Fruit fly (Drosophila melanogaster) whole organism, embryonic: ENCODE results near the gene AP-1sigma.
A peak's percentile ranks its signal among the peaks of the same experiment; 100 is the strongest.

Source experiments
- Adf1 ChIP-seq: fragments of 200-800 bp; sonication (Bioruptor generic); IDR thresholded peaks from 2 replicates; pipeline ENCODE4 v1.3.6; 2022; ENCODE audit warnings: missing biosample characterization, missing genetic modification characterization
- B-H1 ChIP-seq: fragments of 200-800 bp; sonication (Bioruptor generic); IDR thresholded peaks from 3 replicates; pipeline ENCODE4 v1.3.6; 2022; ENCODE audit warnings: missing biosample characterization, missing genetic modification characterization
- B-H2 ChIP-seq: fragments of 200-800 bp; sonication (Bioruptor generic); optimal IDR thresholded peaks from 2 replicates; lab custom pipeline; 2018; ENCODE audit warnings: missing biosample characterization, mild to moderate bottlenecking, missing genetic modification characterization
- CG10959 ChIP-seq: fragments of 200-800 bp; sonication (Bioruptor generic); IDR thresholded peaks from 2 replicates; pipeline ENCODE4 v1.3.6; 2022; ENCODE audit warnings: missing biosample characterization, missing genetic modification characterization
- CG12071 ChIP-seq: fragments of 200-800 bp; sonication (Bioruptor generic); optimal IDR thresholded peaks from 3 replicates; lab custom pipeline; 2018; ENCODE audit warnings: missing biosample characterization, mild to moderate bottlenecking, missing genetic modification characterization
- CG12104 ChIP-seq: fragments of 200-800 bp; sonication (Bioruptor generic); optimal IDR thresholded peaks from 3 replicates; lab custom pipeline; 2016; ENCODE audit warnings: missing biosample characterization, missing genetic modification characterization
- CG12219 ChIP-seq: fragments of 200-800 bp; sonication (Bioruptor generic); optimal IDR thresholded peaks from 3 replicates; lab custom pipeline; 2018; ENCODE audit warnings: missing biosample characterization, mild to moderate bottlenecking, missing genetic modification characterization
- CG14860 ChIP-seq: fragments of 200-800 bp; sonication (Bioruptor generic); IDR thresholded peaks from 3 replicates; pipeline ENCODE4 v1.3.6; 2022; ENCODE audit warnings: missing biosample characterization, missing genetic modification characterization; ENCODE audit not compliant: partially characterized antibody
- CG16779 ChIP-seq: fragments of 200-800 bp; sonication (Bioruptor generic); IDR thresholded peaks from 2 replicates; pipeline ENCODE4 v1.3.6; 2022; ENCODE audit warnings: missing biosample characterization, missing genetic modification characterization
- CG16863 ChIP-seq: fragments of 200-800 bp; sonication (Bioruptor generic); optimal IDR thresholded peaks from 3 replicates; lab custom pipeline; 2016; ENCODE audit warnings: missing biosample characterization, missing genetic modification characterization
- CG17328 ChIP-seq: fragments of 200-800 bp; sonication (Bioruptor generic); IDR thresholded peaks from 2 replicates; pipeline ENCODE4 v1.3.6; 2022; ENCODE audit warnings: missing biosample characterization, missing genetic modification characterization
- CG17359 ChIP-seq: fragments of 200-800 bp; sonication (Bioruptor generic); optimal IDR thresholded peaks from 3 replicates; lab custom pipeline; 2018; ENCODE audit warnings: missing biosample characterization, mild to moderate bottlenecking, missing genetic modification characterization, moderate library complexity
- CG17568 ChIP-seq: fragments of 200-800 bp; sonication (Bioruptor generic); optimal IDR thresholded peaks from 2 replicates; lab custom pipeline; 2018; ENCODE audit warnings: missing biosample characterization, mild to moderate bottlenecking, missing genetic modification characterization, moderate library complexity
- CG17912 ChIP-seq: fragments of 200-800 bp; sonication (Bioruptor generic); optimal IDR thresholded peaks from 2 replicates; lab custom pipeline; 2018; ENCODE audit warnings: missing biosample characterization, mild to moderate bottlenecking, missing genetic modification characterization
- CG2120 ChIP-seq: fragments of 200-800 bp; sonication (Bioruptor generic); optimal IDR thresholded peaks from 3 replicates; lab custom pipeline; 2016; ENCODE audit warnings: missing biosample characterization, missing genetic modification characterization
- CG34376 ChIP-seq: fragments of 200-800 bp; sonication (Bioruptor generic); optimal IDR thresholded peaks from 2 replicates; lab custom pipeline; 2018; ENCODE audit warnings: missing biosample characterization, mild to moderate bottlenecking, missing genetic modification characterization
- CG3995 ChIP-seq: fragments of 200-800 bp; sonication (Bioruptor generic); optimal IDR thresholded peaks from 3 replicates; lab custom pipeline; 2016; ENCODE audit warnings: missing biosample characterization, missing genetic modification characterization
- CG4282 ChIP-seq: fragments of 200-800 bp; sonication (Bioruptor generic); optimal IDR thresholded peaks from 2 replicates; lab custom pipeline; 2016; ENCODE audit warnings: missing biosample characterization, missing genetic modification characterization
- CG4404 ChIP-seq: fragments of 200-800 bp; sonication (Bioruptor generic); IDR thresholded peaks from 2 replicates; pipeline ENCODE4 v1.3.6; 2022; ENCODE audit warnings: missing biosample characterization, missing genetic modification characterization
- CG4707 ChIP-seq: fragments of 200-800 bp; sonication (Bioruptor generic); optimal IDR thresholded peaks from 2 replicates; lab custom pipeline; 2018; ENCODE audit warnings: missing biosample characterization, mild to moderate bottlenecking, missing genetic modification characterization, moderate library complexity
- CG4820 ChIP-seq: fragments of 200-800 bp; sonication (Bioruptor generic); optimal IDR thresholded peaks from 3 replicates; lab custom pipeline; 2016; ENCODE audit warnings: missing biosample characterization, missing genetic modification characterization
- CG6791 ChIP-seq: fragments of 200-800 bp; sonication (Bioruptor generic); IDR thresholded peaks from 3 replicates; pipeline ENCODE4 v1.3.6; 2022; ENCODE audit warnings: missing biosample characterization, missing genetic modification characterization; ENCODE audit not compliant: partially characterized antibody
- CG9609 ChIP-seq: fragments of 200-800 bp; sonication (Bioruptor generic); optimal IDR thresholded peaks from 3 replicates; lab custom pipeline; 2016; ENCODE audit warnings: missing biosample characterization, missing genetic modification characterization
- CG9727 ChIP-seq: fragments of 200-800 bp; sonication (Bioruptor generic); optimal IDR thresholded peaks from 3 replicates; lab custom pipeline; 2017; ENCODE audit warnings: missing biosample characterization, mild to moderate bottlenecking, missing genetic modification characterization
- CoRest ChIP-seq: fragments of 200-800 bp; sonication (Bioruptor generic); optimal IDR thresholded peaks from 3 replicates; lab custom pipeline; 2018; ENCODE audit warnings: missing biosample characterization, mild to moderate bottlenecking, missing genetic modification characterization, moderate library complexity
- D19A ChIP-seq: fragments of 200-800 bp; optimal IDR thresholded peaks from 3 replicates; lab custom pipeline; 2019; ENCODE audit warnings: missing biosample characterization, mild to moderate bottlenecking, missing genetic modification characterization, moderate library complexity
- Deaf1 ChIP-seq: fragments of 200-800 bp; optimal IDR thresholded peaks from 3 replicates; lab custom pipeline; 2019; ENCODE audit warnings: missing biosample characterization, mild to moderate bottlenecking, missing genetic modification characterization, moderate library complexity
- Dll ChIP-seq: fragments of 200-800 bp; sonication (Bioruptor generic); IDR thresholded peaks from 4 replicates; pipeline ENCODE4 v1.3.6; 2022; ENCODE audit warnings: missing biosample characterization, missing genetic modification characterization; ENCODE audit not compliant: partially characterized antibody
- Drgx ChIP-seq: fragments of 200-800 bp; sonication (Bioruptor generic); IDR thresholded peaks from 2 replicates; pipeline ENCODE4 v1.3.6; 2022; ENCODE audit warnings: missing biosample characterization, missing genetic modification characterization
- Fer3 ChIP-seq: fragments of 200-800 bp; sonication (Bioruptor generic); optimal IDR thresholded peaks from 2 replicates; lab custom pipeline; 2018; ENCODE audit warnings: missing biosample characterization, mild to moderate bottlenecking, missing genetic modification characterization, moderate library complexity
- Hand ChIP-seq: fragments of 200-800 bp; sonication (Bioruptor generic); optimal IDR thresholded peaks from 2 replicates; lab custom pipeline; 2017; ENCODE audit warnings: mild to moderate bottlenecking, missing biosample characterization, missing genetic modification reagents, missing genetic modification characterization
- Hr3 ChIP-seq: fragments of 200-800 bp; sonication (Bioruptor generic); optimal IDR thresholded peaks from 3 replicates; lab custom pipeline; 2016; ENCODE audit warnings: missing biosample characterization, missing genetic modification characterization
- Hr78 ChIP-seq, 2 experiments: fragments of 200-800 bp in 1 of 2; fragments of >200 bp in 1 of 2; sonication (Bioruptor generic) in 1 of 2; optimal IDR thresholded peaks; 2 replicates each; lab custom pipeline; 2017 to 2019; ENCODE audit warnings: missing biosample characterization in 2 of 2, missing genetic modification characterization in 2 of 2, mild to moderate bottlenecking in 1 of 2, moderate library complexity in 1 of 2
- MESR4 ChIP-seq: fragments of 200-800 bp; sonication (Bioruptor generic); optimal IDR thresholded peaks from 2 replicates; lab custom pipeline; 2018; ENCODE audit warnings: missing biosample characterization, mild to moderate bottlenecking, missing genetic modification characterization, moderate library complexity
- Mes4 ChIP-seq: fragments of 200-800 bp; sonication (Bioruptor generic); optimal IDR thresholded peaks from 2 replicates; lab custom pipeline; 2016; ENCODE audit warnings: missing biosample characterization, missing genetic modification characterization
- NC2α ChIP-seq: fragments of 200-800 bp; sonication (Bioruptor generic); optimal IDR thresholded peaks from 2 replicates; lab custom pipeline; 2016; ENCODE audit warnings: missing biosample characterization, missing genetic modification characterization
- NC2β ChIP-seq: fragments of 200-800 bp; sonication (Bioruptor generic); optimal IDR thresholded peaks from 2 replicates; lab custom pipeline; 2016; ENCODE audit warnings: missing biosample characterization, missing genetic modification characterization
- NFAT ChIP-seq: fragments of 200-800 bp; sonication (Bioruptor generic); IDR thresholded peaks from 2 replicates; pipeline ENCODE4 v1.3.6; 2022; ENCODE audit warnings: missing biosample characterization, missing genetic modification characterization
- NfI ChIP-seq: fragments of 200-800 bp; sonication (Bioruptor generic); optimal IDR thresholded peaks from 3 replicates; lab custom pipeline; 2018; ENCODE audit warnings: missing biosample characterization, mild to moderate bottlenecking, missing genetic modification characterization, moderate library complexity
- Vsx1 ChIP-seq: fragments of 200-800 bp; sonication (Bioruptor generic); optimal IDR thresholded peaks from 2 replicates; lab custom pipeline; 2017; ENCODE audit warnings: missing biosample characterization, mild to moderate bottlenecking, missing genetic modification characterization, missing genetic modification reagents
- ab ChIP-seq: fragments of 200-800 bp; sonication (Bioruptor generic); optimal IDR thresholded peaks from 2 replicates; lab custom pipeline; 2016; ENCODE audit warnings: missing biosample characterization, missing genetic modification characterization
- chinmo ChIP-seq: fragments of 200-800 bp; sonication (Bioruptor generic); IDR thresholded peaks from 4 replicates; pipeline ENCODE4 v1.3.6; 2022; ENCODE audit warnings: missing biosample characterization, missing genetic modification characterization; ENCODE audit not compliant: partially characterized antibody
- dati ChIP-seq: fragments of 200-800 bp; sonication (Bioruptor generic); IDR thresholded peaks from 2 replicates; pipeline ENCODE4 v1.3.6; 2022; ENCODE audit warnings: missing biosample characterization, missing genetic modification characterization
- emc ChIP-seq: fragments of 200-800 bp; sonication (Bioruptor generic); optimal IDR thresholded peaks from 2 replicates; lab custom pipeline; 2016; ENCODE audit warnings: missing biosample characterization, missing genetic modification characterization
- gro ChIP-seq: fragments of 200-800 bp; sonication (Bioruptor generic); optimal IDR thresholded peaks from 2 replicates; lab custom pipeline; 2016; ENCODE audit warnings: missing biosample characterization, missing genetic modification characterization
- pfk ChIP-seq: fragments of 200-800 bp; sonication (Bioruptor generic); optimal IDR thresholded peaks from 2 replicates; lab custom pipeline; 2018; ENCODE audit warnings: missing biosample characterization, mild to moderate bottlenecking, missing genetic modification characterization, moderate library complexity
- sisA ChIP-seq: fragments of 200-800 bp; sonication (Bioruptor generic); IDR thresholded peaks from 2 replicates; pipeline ENCODE4 v1.3.6; 2022; ENCODE audit warnings: missing biosample characterization, missing genetic modification characterization
- stc ChIP-seq: fragments of 200-800 bp; sonication (Bioruptor generic); IDR thresholded peaks from 2 replicates; pipeline ENCODE4 v1.3.6; 2022; ENCODE audit warnings: missing biosample characterization, missing genetic modification characterization
- tx ChIP-seq: fragments of 200-800 bp; sonication (Bioruptor generic); optimal IDR thresholded peaks from 2 replicates; lab custom pipeline; 2016; ENCODE audit warnings: missing biosample characterization, missing genetic modification characterization
- vfl ChIP-seq: fragments of 200-800 bp; sonication (Bioruptor generic); optimal IDR thresholded peaks from 2 replicates; lab custom pipeline; 2016; ENCODE audit warnings: missing biosample characterization, missing genetic modification characterization
- zen ChIP-seq: fragments of 200-800 bp; sonication (Bioruptor generic); optimal IDR thresholded peaks from 3 replicates; lab custom pipeline; 2018; ENCODE audit warnings: missing biosample characterization, mild to moderate bottlenecking, missing genetic modification characterization, moderate library complexity

The AP-1sigma gene

dm6 chr3R:23986479-23986930 is 28.1 kb downstream of the AP-1sigma start, which contains the start of the genes CG13603 and CG5902 (continued):
- TF ChIP-seq Deaf1 (tag; lab: Kevin White, UChicago), result no peak
- peak; percentile 4 for TF ChIP-seq Hr3 (GFP tag; lab: Kevin White, UChicago)
- no peak for TF ChIP-seq NfI (GFP tag; lab: Kevin White, UChicago)
- no peak; the same call in 1 of the 2 replicates for TF ChIP-seq Adf1
- TF ChIP-seq CG6791 (GFP tag; lab: Robert Waterston, UW), result peak; percentile 79
- peak; percentile 3 for TF ChIP-seq Mes4 (GFP tag; lab: Kevin White, UChicago)
- TF ChIP-seq sisA (GFP tag; lab: Robert Waterston, UW), result no peak
- peak; percentile 82 for TF ChIP-seq Vsx1 (GFP tag; lab: Kevin White, UChicago)
- no peak for TF ChIP-seq CG12104 (GFP tag; lab: Kevin White, UChicago)
- peak; percentile 60 for TF ChIP-seq CG4282
- TF ChIP-seq Dll, result peak; percentile 82
- TF ChIP-seq NC2β, result peak; percentile 62
- TF ChIP-seq NFAT (GFP tag; lab: Robert Waterston, UW), result 0 out of 2 replicates have a peak, but pooled peaks have one; percentile 54
- TF ChIP-seq chinmo (GFP tag; lab: Robert Waterston, UW), result peak; percentile 98
- no peak; the same call in 1 of the 2 replicates for TF ChIP-seq CG4404 (GFP tag; lab: Robert Waterston, UW)
- no peak for TF ChIP-seq pfk (GFP tag; lab: Kevin White, UChicago)
- TF ChIP-seq CG9727, result peak; percentile 34
- TF ChIP-seq CG17328 (GFP tag; lab: Robert Waterston, UW), result peak; percentile 39; the same call in 1 of the 2 replicates
- peak; percentile 44 for TF ChIP-seq zen (tag; lab: Kevin White, UChicago)
- TF ChIP-seq Hand (GFP tag; lab: Kevin White, UChicago), result no peak
- peak; percentile 38 for TF ChIP-seq CG9609 (GFP tag; lab: Kevin White, UChicago)
- no peak for TF ChIP-seq dati
- no peak for TF ChIP-seq CG12219 (GFP tag; lab: Kevin White, UChicago)
- no peak for TF ChIP-seq CG17912 (GFP tag; lab: Kevin White, UChicago)
- no peak for TF ChIP-seq NC2α
- TF ChIP-seq CoRest (tag; lab: Kevin White, UChicago), result no peak
- TF ChIP-seq vfl (GFP tag; lab: Kevin White, UChicago), result peak; percentile 52
- no peak for TF ChIP-seq CG10959 (GFP tag; lab: Robert Waterston, UW)
- TF ChIP-seq CG3995, result no peak
- TF ChIP-seq B-H2, result no peak
- TF ChIP-seq CG2120 (GFP tag; lab: Kevin White, UChicago), result peak; percentile 72
- TF ChIP-seq emc, result no peak
- TF ChIP-seq B-H1, result no peak
- TF ChIP-seq CG17568 (GFP tag; lab: Kevin White, UChicago), result no peak
- TF ChIP-seq Drgx, result peak; percentile 42; the same call in 1 of the 2 replicates
- TF ChIP-seq CG16863 (GFP tag; lab: Kevin White, UChicago), result peak; percentile 41
- no peak for TF ChIP-seq Fer3
- no peak for TF ChIP-seq CG4707
- no peak for TF ChIP-seq D19A
- TF ChIP-seq CG17359 (tag; lab: Kevin White, UChicago), result peak; percentile 36
- peak; percentile 26 for TF ChIP-seq tx
- no peak for TF ChIP-seq CG12071 (GFP tag; lab: Kevin White, UChicago)
- no peak for TF ChIP-seq ab (GFP tag; lab: Kevin White, UChicago)
- no peak for TF ChIP-seq Hr78 (GFP tag; optimal IDR thresholded peaks at IDR 0.05; lab: Kevin White, UChicago)
- TF ChIP-seq CG4820 (GFP tag; lab: Kevin White, UChicago), result peak; percentile 18
- peak; percentile 4 for TF ChIP-seq gro
- no peak for TF ChIP-seq CG16779 (GFP tag; lab: Robert Waterston, UW)
- no peak for TF ChIP-seq CG34376
- TF ChIP-seq MESR4, result peak; percentile 95
- TF ChIP-seq stc (GFP tag; lab: Robert Waterston, UW), result no peak
- TF ChIP-seq CG14860, result peak; percentile 65
